Fruit fly (Drosophila melanogaster): ENCODE results near the gene Dpm2.

The Dpm2 gene

DNA sequence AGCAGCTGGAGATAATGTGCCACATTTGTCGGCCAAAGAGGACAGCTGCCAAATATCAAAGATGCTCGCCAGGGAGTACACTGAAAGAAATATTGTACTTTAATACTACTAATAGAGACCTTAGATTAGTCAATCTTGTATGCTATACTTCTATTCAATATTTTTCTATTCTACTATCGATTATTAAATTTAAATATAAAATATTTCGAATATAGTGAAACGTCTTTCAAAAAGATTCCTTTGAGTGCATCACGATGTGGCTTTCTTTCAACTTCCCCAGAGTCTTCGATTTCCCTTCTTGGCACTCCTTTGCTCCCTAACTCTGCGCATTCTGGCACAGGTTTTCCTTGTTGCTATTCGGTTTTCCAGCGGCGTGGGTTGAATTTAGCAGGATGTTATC lies 34.5 kb upstream of the Dpm2 start:
- TF ChIP-seq eg (GFP tag; IDR thresholded peaks at IDR 0.05): 0 out of 3 replicates have a peak, but pooled peaks have one; percentile 26
- no peak for TF ChIP-seq CG3032 (tag; optimal IDR thresholded peaks at IDR 0.05)
- peak; percentile 22 for TF ChIP-seq Hr4 (GFP tag; optimal IDR thresholded peaks at IDR 0.05)
- no peak for TF ChIP-seq Gug (GFP tag; IDR thresholded peaks at IDR 0.05)
- TF ChIP-seq svp (GFP tag): peak; percentile 26
- no peak for TF ChIP-seq Lpt (GFP tag; optimal IDR thresholded peaks at IDR 0.05)
- no peak for TF ChIP-seq cyc (GFP tag; optimal IDR thresholded peaks at IDR 0.05)
- peak; percentile 69 for TF ChIP-seq Eip78C (GFP tag)
- peak; percentile 8 for TF ChIP-seq CG6276 (GFP tag; optimal IDR thresholded peaks at IDR 0.05)
- TF ChIP-seq CG6163 (GFP tag; IDR thresholded peaks at IDR 0.05): no peak
- peak; percentile 52 for TF ChIP-seq CG32006 (GFP tag; optimal IDR thresholded peaks at IDR 0.05)
- no peak for TF ChIP-seq Ets21C (GFP tag; optimal IDR thresholded peaks at IDR 0.05)
- no peak for TF ChIP-seq Hr39 (GFP tag; optimal IDR thresholded peaks at IDR 0.05)
- no peak for TF ChIP-seq dac (GFP tag; optimal IDR thresholded peaks at IDR 0.05)
- no peak for TF ChIP-seq CG16779 (tag; optimal IDR thresholded peaks at IDR 0.05)
- TF ChIP-seq Hr38 (GFP tag; optimal IDR thresholded peaks at IDR 0.05): no peak
- TF ChIP-seq Eip75B (GFP tag; optimal IDR thresholded peaks at IDR 0.05): no peak
- no peak for TF ChIP-seq CG4318 (GFP tag; optimal IDR thresholded peaks at IDR 0.05)
- TF ChIP-seq Eip93F (GFP tag; optimal IDR thresholded peaks at IDR 0.05): no peak
- no peak for TF ChIP-seq CG11902 (GFP tag; optimal IDR thresholded peaks at IDR 0.05)
- no peak for TF ChIP-seq acj6 (GFP tag; optimal IDR thresholded peaks at IDR 0.05)
- TF ChIP-seq CG10669 (GFP tag; optimal IDR thresholded peaks at IDR 0.05): no peak
- no peak for TF ChIP-seq Sox102F (GFP tag; optimal IDR thresholded peaks at IDR 0.05)
- TF ChIP-seq dsx (GFP tag; optimal IDR thresholded peaks at IDR 0.05; ENCODE audit: poor library complexity, severe bottlenecking): no peak
- TF ChIP-seq CG8119 (GFP tag; IDR thresholded peaks at IDR 0.05): peak; percentile 52; the same call in 2 of the 3 replicates
- TF ChIP-seq CG6808 (GFP tag; optimal IDR thresholded peaks at IDR 0.05): no peak
- peak; percentile 10 for TF ChIP-seq CG3919 (GFP tag; optimal IDR thresholded peaks at IDR 0.05)
- no peak for TF ChIP-seq Ets96B (tag; optimal IDR thresholded peaks at IDR 0.05)
- no peak for TF ChIP-seq CG1621 (tag; optimal IDR thresholded peaks at IDR 0.05)
- TF ChIP-seq CG15336 (GFP tag; IDR thresholded peaks at IDR 0.05): peak; percentile 41; the same call in 1 of the 2 replicates
- TF ChIP-seq salr (GFP tag; optimal IDR thresholded peaks at IDR 0.05): no peak
- TF ChIP-seq OdsH (GFP tag; optimal IDR thresholded peaks at IDR 0.05): no peak
- TF ChIP-seq vri (GFP tag; optimal IDR thresholded peaks at IDR 0.05): no peak
- TF ChIP-seq CG6792 (GFP tag; optimal IDR thresholded peaks at IDR 0.05): no peak
- TF ChIP-seq Met (GFP tag; optimal IDR thresholded peaks at IDR 0.05): no peak
- TF ChIP-seq fkh (GFP tag; optimal IDR thresholded peaks at IDR 0.05): no peak

- peak; percentile 24 for TF ChIP-seq cyc (GFP tag; optimal IDR thresholded peaks at IDR 0.05)
- TF ChIP-seq CG3032 (tag; optimal IDR thresholded peaks at IDR 0.05): no peak
- TF ChIP-seq salr (GFP tag; optimal IDR thresholded peaks at IDR 0.05): no peak
- TF ChIP-seq Blimp-1 (GFP tag; optimal IDR thresholded peaks at IDR 0.05): no peak
- TF ChIP-seq Eip78C (GFP tag): peak; percentile 48
- TF ChIP-seq pdm3 (GFP tag; optimal IDR thresholded peaks at IDR 0.05): no peak
- TF ChIP-seq svp (GFP tag): peak; percentile 5
- no peak for TF ChIP-seq CG1621 (tag; optimal IDR thresholded peaks at IDR 0.05)
- TF ChIP-seq CG11902 (GFP tag; optimal IDR thresholded peaks at IDR 0.05): no peak
- peak; percentile 28 for TF ChIP-seq CG3919 (GFP tag; optimal IDR thresholded peaks at IDR 0.05)
- TF ChIP-seq CG4318 (GFP tag; optimal IDR thresholded peaks at IDR 0.05): no peak
- TF ChIP-seq CG10669 (GFP tag; optimal IDR thresholded peaks at IDR 0.05): no peak
Observed at dm6 chr3L:3288414-3288813, 30.9 kb upstream of the Dpm2 start.

dm6 chr3L:3291159-3291558 lies 28.2 kb upstream of the Dpm2 start, which contains the start of gene CG12009:
TSS of gene CG12009 (plus strand) at chr3L:3291459.
- no peak for TF ChIP-seq svp (GFP tag)
- no peak for TF ChIP-seq fkh (GFP tag; optimal IDR thresholded peaks at IDR 0.05)
- no peak for TF ChIP-seq CG6808 (GFP tag; optimal IDR thresholded peaks at IDR 0.05)
- no peak for TF ChIP-seq CG16779 (tag; optimal IDR thresholded peaks at IDR 0.05)
- no peak for TF ChIP-seq CG6854 (GFP tag; optimal IDR thresholded peaks at IDR 0.05)
- no peak for TF ChIP-seq ss (GFP tag; optimal IDR thresholded peaks at IDR 0.05)
- no peak for TF ChIP-seq spab (GFP tag; optimal IDR thresholded peaks at IDR 0.05)
- no peak for TF ChIP-seq CG6163 (GFP tag; IDR thresholded peaks at IDR 0.05)
- TF ChIP-seq CG1621 (tag; optimal IDR thresholded peaks at IDR 0.05): no peak
- TF ChIP-seq CG11902 (GFP tag; optimal IDR thresholded peaks at IDR 0.05): no peak
- no peak for TF ChIP-seq dac (GFP tag; optimal IDR thresholded peaks at IDR 0.05)
- TF ChIP-seq Sox15 (GFP tag; optimal IDR thresholded peaks at IDR 0.05): no peak
- no peak for TF ChIP-seq fd59A (GFP tag; optimal IDR thresholded peaks at IDR 0.05)
- TF ChIP-seq fd85E (GFP tag; optimal IDR thresholded peaks at IDR 0.05): no peak
- TF ChIP-seq Eip78C (GFP tag): no peak
- no peak for TF ChIP-seq topi (GFP tag; optimal IDR thresholded peaks at IDR 0.05)
- TF ChIP-seq dsx (GFP tag; optimal IDR thresholded peaks at IDR 0.05; ENCODE audit: poor library complexity, severe bottlenecking): no peak
- no peak for TF ChIP-seq esn (GFP tag; optimal IDR thresholded peaks at IDR 0.05)
- no peak for TF ChIP-seq Eip75B (GFP tag; optimal IDR thresholded peaks at IDR 0.05)
